Fruit fly (Drosophila melanogaster): Measurements from ENCODE around the gene Prosalpha6T.

Prosalpha6T gene

DNA sequence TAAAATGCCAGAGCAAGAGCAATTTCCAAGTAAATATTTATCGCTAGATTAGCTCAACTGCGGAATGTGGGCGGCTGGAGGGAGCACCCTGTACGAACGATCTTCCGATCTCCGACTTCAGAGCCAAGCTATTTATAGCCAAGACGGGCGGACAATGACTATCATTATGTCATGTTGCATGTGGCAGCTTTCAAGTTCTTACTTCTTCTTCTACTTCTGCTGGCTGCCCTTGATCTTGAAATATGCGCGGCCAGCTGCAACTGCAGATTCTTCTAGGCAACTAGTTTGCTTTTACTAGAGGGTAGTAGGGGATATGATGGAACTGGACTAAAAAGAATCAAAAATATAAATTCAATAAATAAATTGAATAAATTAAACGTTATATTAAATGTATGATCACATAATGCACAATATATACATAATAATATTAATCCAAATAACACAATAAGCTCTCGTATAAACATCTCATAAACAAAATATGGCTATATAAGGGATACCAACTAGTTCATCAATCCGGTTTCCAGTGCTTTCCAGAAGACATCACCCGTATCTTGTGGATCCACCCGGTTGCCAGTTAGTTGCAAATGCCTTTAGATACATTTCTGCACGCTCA, 36.3 kb downstream of the Prosalpha6T start (continued):
- no peak for TF ChIP-seq CG8632 (GFP tag; optimal IDR thresholded peaks at IDR 0.05)
- no peak for TF ChIP-seq CG6792 (GFP tag; optimal IDR thresholded peaks at IDR 0.05)
- TF ChIP-seq CG6808 (GFP tag; optimal IDR thresholded peaks at IDR 0.05) = peak; percentile 51
- TF ChIP-seq Gug (GFP tag; IDR thresholded peaks at IDR 0.05) = peak; percentile 31; the same call in 1 of the 2 replicates
- TF ChIP-seq CG32006 (GFP tag; optimal IDR thresholded peaks at IDR 0.05) = peak; percentile 72
- TF ChIP-seq CG8319 (GFP tag; optimal IDR thresholded peaks at IDR 0.05) = no peak
- TF ChIP-seq CG6276 (GFP tag; optimal IDR thresholded peaks at IDR 0.05) = peak; percentile 25
- TF ChIP-seq ss (GFP tag; optimal IDR thresholded peaks at IDR 0.05) = peak; percentile 54 to 65
- peak; percentile 70 for TF ChIP-seq CG3032 (tag; optimal IDR thresholded peaks at IDR 0.05)
- no peak for TF ChIP-seq fd85E (GFP tag; optimal IDR thresholded peaks at IDR 0.05)
- peak; percentile 17 for TF ChIP-seq CG3919 (GFP tag; optimal IDR thresholded peaks at IDR 0.05)
- TF ChIP-seq acj6 (GFP tag; optimal IDR thresholded peaks at IDR 0.05) = peak; percentile 19
- peak; percentile 26 for TF ChIP-seq CG4318 (GFP tag; optimal IDR thresholded peaks at IDR 0.05)

DNA sequence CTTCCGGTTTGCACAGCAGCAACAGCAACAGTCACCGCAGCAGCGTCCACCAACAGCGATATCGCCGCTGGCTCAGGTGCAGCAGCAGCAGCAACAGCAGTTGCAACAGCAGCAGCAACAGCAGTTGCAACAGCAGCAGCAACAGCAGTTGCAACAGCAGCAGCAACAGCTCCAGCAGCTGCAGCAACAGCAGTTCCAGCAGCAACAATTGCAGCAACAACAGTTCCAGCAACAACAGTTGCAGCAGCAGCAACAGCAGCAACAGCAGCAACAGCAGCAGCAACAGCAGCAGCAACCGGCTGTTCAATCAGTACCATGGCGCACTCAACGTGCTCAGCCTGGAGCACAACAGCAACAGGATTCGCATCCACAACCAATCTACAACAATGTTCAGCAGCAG, 40.7 kb downstream of the Prosalpha6T start:
- TF ChIP-seq pdm3 (GFP tag; optimal IDR thresholded peaks at IDR 0.05) = no peak
- no peak for TF ChIP-seq spab (GFP tag; optimal IDR thresholded peaks at IDR 0.05)
- peak; percentile 79 for TF ChIP-seq CG3919 (GFP tag; optimal IDR thresholded peaks at IDR 0.05)
- no peak for TF ChIP-seq CG31627 (GFP tag; optimal IDR thresholded peaks at IDR 0.05)
- no peak for TF ChIP-seq Gug (GFP tag; IDR thresholded peaks at IDR 0.05)
- no peak for TF ChIP-seq CG16779 (tag; optimal IDR thresholded peaks at IDR 0.05)

All from whole organism, prepupa.